Worm (Caenorhabditis elegans) whole organism, L3 larva: ENCODE data around the gene F35G2.5.
"Not testable (repeated sequence)": the region's sequence is repeated elsewhere in the genome, so short reads cannot be mapped to it uniquely, and the experiment has no call there.

Source experiments
- R02D3.7 ChIP-seq: fragments of 150-350 bp; optimal IDR thresholded peaks from 2 replicates; lab custom pipeline; 2014; ENCODE audit warnings: missing biosample characterization, missing genetic modification characterization
- ZK546.5 ChIP-seq: sonication (generic microtip); optimal IDR thresholded peaks from 2 replicates; lab custom pipeline; 2017; ENCODE audit warnings: missing biosample characterization, missing genetic modification characterization
- ceh-16 ChIP-seq: sonication (generic microtip); optimal IDR thresholded peaks from 2 replicates; lab custom pipeline; 2017; ENCODE audit warnings: missing biosample characterization, missing genetic modification characterization
- ceh-28 ChIP-seq: fragments of 150-350 bp; optimal IDR thresholded peaks from 2 replicates; lab custom pipeline; 2014; ENCODE audit warnings: missing biosample characterization, missing genetic modification reagents, missing genetic modification characterization
- ceh-82 ChIP-seq: fragments of 150-350 bp; optimal IDR thresholded peaks from 2 replicates; lab custom pipeline; 2014; ENCODE audit warnings: missing biosample characterization, missing genetic modification characterization
- ceh-9 ChIP-seq: sonication (generic microtip); optimal IDR thresholded peaks from 2 replicates; lab custom pipeline; 2018; ENCODE audit warnings: missing biosample characterization, missing genetic modification characterization
- daf-12 ChIP-seq: fragments of 150-350 bp; optimal IDR thresholded peaks from 2 replicates; lab custom pipeline; 2014; ENCODE audit warnings: missing biosample characterization, missing genetic modification reagents, missing genetic modification characterization
- egl-27 ChIP-seq: sonication (generic microtip); optimal IDR thresholded peaks from 4 replicates; lab custom pipeline; 2017; ENCODE audit warnings: missing biosample characterization, missing genetic modification reagents, missing genetic modification characterization
- egl-5 ChIP-seq: fragments of 150-350 bp; optimal IDR thresholded peaks from 2 replicates; lab custom pipeline; 2017; ENCODE audit warnings: missing biosample characterization, missing genetic modification reagents, missing genetic modification characterization, inconsistent platforms
- elt-2 ChIP-seq: sonication (generic microtip); optimal IDR thresholded peaks from 2 replicates; lab custom pipeline; 2016; ENCODE audit warnings: missing genetic modification reagents, mild to moderate bottlenecking, missing genetic modification characterization, missing compliant biosample characterization
- eor-1 ChIP-seq, 2 experiments: fragments of 150-350 bp; optimal IDR thresholded peaks; 2 replicates each; lab custom pipeline; 2014 to 2018; ENCODE audit warnings: missing biosample characterization in 2 of 2, missing genetic modification characterization in 2 of 2
- fkh-10 ChIP-seq: sonication (generic microtip); optimal IDR thresholded peaks from 2 replicates; lab custom pipeline; 2017; ENCODE audit warnings: missing biosample characterization, missing genetic modification reagents, missing genetic modification characterization
- fkh-2 ChIP-seq: fragments of 150-350 bp; optimal IDR thresholded peaks from 2 replicates; lab custom pipeline; 2014; ENCODE audit warnings: missing biosample characterization, missing genetic modification reagents, missing genetic modification characterization
- fos-1 ChIP-seq: fragments of 150-350 bp; optimal IDR thresholded peaks from 2 replicates; lab custom pipeline; 2014; ENCODE audit warnings: missing biosample characterization, missing genetic modification characterization
- jun-1 ChIP-seq: fragments of 150-350 bp; optimal IDR thresholded peaks from 2 replicates; lab custom pipeline; 2014; ENCODE audit warnings: missing biosample characterization, missing genetic modification reagents, missing genetic modification characterization
- lin-39 ChIP-seq: fragments of 150-350 bp; optimal IDR thresholded peaks from 2 replicates; lab custom pipeline; 2018; ENCODE audit warnings: missing biosample characterization, missing genetic modification reagents, missing genetic modification characterization
- lsy-12 ChIP-seq: sonication (generic microtip); optimal IDR thresholded peaks from 2 replicates; lab custom pipeline; 2016; ENCODE audit warnings: mild to moderate bottlenecking, missing genetic modification characterization, missing compliant biosample characterization
- mdl-1 ChIP-seq: fragments of 150-350 bp; optimal IDR thresholded peaks from 2 replicates; lab custom pipeline; 2014; ENCODE audit warnings: missing biosample characterization, missing genetic modification characterization
- mml-1 ChIP-seq: fragments of 150-350 bp; sonication (generic microtip); optimal IDR thresholded peaks from 3 replicates; lab custom pipeline; 2014; ENCODE audit warnings: missing biosample characterization, missing genetic modification characterization
- nfya-1 ChIP-seq: sonication (generic microtip); optimal IDR thresholded peaks from 2 replicates; lab custom pipeline; 2017; ENCODE audit warnings: missing genetic modification characterization, mild to moderate bottlenecking, missing compliant biosample characterization, antibody characterized with exemption, moderate library complexity; ENCODE audit not compliant: insufficient read depth
- nhr-11 ChIP-seq: fragments of 150-350 bp; optimal IDR thresholded peaks from 2 replicates; lab custom pipeline; 2014; ENCODE audit warnings: missing biosample characterization, missing genetic modification characterization
- nhr-23 ChIP-seq: fragments of 150-350 bp; optimal IDR thresholded peaks from 2 replicates; lab custom pipeline; 2014; ENCODE audit warnings: missing biosample characterization, missing genetic modification reagents, missing genetic modification characterization
- nhr-237 ChIP-seq: fragments of 150-350 bp; optimal IDR thresholded peaks from 2 replicates; lab custom pipeline; 2014; ENCODE audit warnings: missing biosample characterization, missing genetic modification characterization
- nhr-25 ChIP-seq: sonication (generic microtip); optimal IDR thresholded peaks from 2 replicates; lab custom pipeline; 2017; ENCODE audit warnings: missing biosample characterization, missing genetic modification characterization
- nhr-76 ChIP-seq: fragments of 150-350 bp; sonication (generic microtip); optimal IDR thresholded peaks from 5 replicates; lab custom pipeline; 2014; ENCODE audit warnings: missing biosample characterization, missing genetic modification characterization
- pha-4 ChIP-seq: fragments of 150-350 bp; optimal IDR thresholded peaks from 2 replicates; lab custom pipeline; 2014; ENCODE audit warnings: missing biosample characterization, missing genetic modification reagents, missing genetic modification characterization
- pqm-1 ChIP-seq: fragments of 150-350 bp; optimal IDR thresholded peaks from 2 replicates; lab custom pipeline; 2017; ENCODE audit warnings: missing biosample characterization, missing genetic modification characterization, inconsistent platforms
- skn-1 ChIP-seq: fragments of 150-350 bp; optimal IDR thresholded peaks from 2 replicates; lab custom pipeline; 2014; ENCODE audit warnings: missing biosample characterization, missing genetic modification characterization
- snpc-4 ChIP-seq: fragments of 150-350 bp; optimal IDR thresholded peaks from 2 replicates; lab custom pipeline; 2014; ENCODE audit warnings: missing biosample characterization, missing genetic modification characterization
- tbx-2 ChIP-seq: sonication (generic microtip); optimal IDR thresholded peaks from 2 replicates; lab custom pipeline; 2016; ENCODE audit warnings: mild to moderate bottlenecking, missing genetic modification characterization, missing compliant biosample characterization
- unc-39 ChIP-seq: sonication (generic microtip); optimal IDR thresholded peaks from 4 replicates; lab custom pipeline; 2017; ENCODE audit warnings: missing biosample characterization, missing genetic modification characterization
- zag-1 ChIP-seq: fragments of 150-350 bp; optimal IDR thresholded peaks from 2 replicates; lab custom pipeline; 2014; ENCODE audit warnings: missing biosample characterization, missing genetic modification characterization
- ztf-11 ChIP-seq: fragments of 150-350 bp; optimal IDR thresholded peaks from 2 replicates; lab custom pipeline; 2014; ENCODE audit warnings: missing biosample characterization, missing genetic modification characterization
- ztf-4 ChIP-seq: fragments of 150-350 bp; optimal IDR thresholded peaks from 2 replicates; lab custom pipeline; 2014; ENCODE audit warnings: missing biosample characterization, missing genetic modification characterization

The F35G2.5 gene

DNA sequence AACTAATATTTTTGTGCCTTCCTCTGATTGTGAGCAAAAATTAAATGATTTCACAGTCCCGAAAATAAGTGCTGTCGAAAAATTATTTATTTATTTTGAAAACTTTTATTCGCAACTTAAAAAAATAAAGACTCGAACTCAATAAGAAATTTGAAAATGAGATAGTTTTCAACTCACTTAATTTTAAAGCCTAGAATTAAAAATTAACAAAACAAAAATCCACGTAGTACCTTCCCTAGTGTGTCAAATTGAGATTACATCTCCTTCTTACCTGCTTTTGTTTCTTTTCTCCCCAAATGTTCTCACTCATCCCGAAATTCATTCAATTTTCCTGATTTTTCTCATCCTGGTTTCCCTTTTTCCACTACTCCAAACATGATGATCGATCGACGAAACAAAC is at the start of gene F35G2.5:
F35G2.5 (plus strand) TSS at position 301 of the 400 bp plus-strand sequence.
- no peak for TF ChIP-seq fkh-2 (tag; lab: Kevin White, UChicago)
- no peak for TF ChIP-seq R02D3.7 (tag; lab: Kevin White, UChicago)
- no peak for TF ChIP-seq nhr-23 (tag; lab: Kevin White, UChicago)

DNA sequence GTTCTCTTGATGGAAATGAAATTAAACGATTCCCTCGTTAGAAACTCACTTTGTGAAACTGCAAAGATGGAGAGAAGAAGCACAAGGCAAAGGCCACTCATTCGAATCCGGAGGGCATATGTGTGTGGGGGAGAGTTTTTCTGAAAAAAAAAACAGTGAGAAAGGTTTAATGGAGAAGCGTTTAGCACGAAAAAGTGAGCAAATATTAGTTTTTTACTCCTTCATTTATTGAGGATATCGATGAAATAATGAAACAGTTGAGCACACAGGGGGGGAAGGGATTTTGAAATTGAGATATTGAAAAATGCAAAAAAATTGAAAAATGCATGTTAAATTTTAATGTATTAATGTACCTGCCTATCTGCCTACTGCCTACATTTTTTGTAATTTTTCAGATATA is 41.2 kb upstream of the F35G2.5 start, which contains the start of gene nlr-1:
nlr-1 (minus strand) TSS at position 101 of the 400 bp plus-strand sequence.
- TF ChIP-seq skn-1, pha-4, ceh-28 (tag; lab: Kevin White, UChicago): not testable (repeated sequence)

DNA sequence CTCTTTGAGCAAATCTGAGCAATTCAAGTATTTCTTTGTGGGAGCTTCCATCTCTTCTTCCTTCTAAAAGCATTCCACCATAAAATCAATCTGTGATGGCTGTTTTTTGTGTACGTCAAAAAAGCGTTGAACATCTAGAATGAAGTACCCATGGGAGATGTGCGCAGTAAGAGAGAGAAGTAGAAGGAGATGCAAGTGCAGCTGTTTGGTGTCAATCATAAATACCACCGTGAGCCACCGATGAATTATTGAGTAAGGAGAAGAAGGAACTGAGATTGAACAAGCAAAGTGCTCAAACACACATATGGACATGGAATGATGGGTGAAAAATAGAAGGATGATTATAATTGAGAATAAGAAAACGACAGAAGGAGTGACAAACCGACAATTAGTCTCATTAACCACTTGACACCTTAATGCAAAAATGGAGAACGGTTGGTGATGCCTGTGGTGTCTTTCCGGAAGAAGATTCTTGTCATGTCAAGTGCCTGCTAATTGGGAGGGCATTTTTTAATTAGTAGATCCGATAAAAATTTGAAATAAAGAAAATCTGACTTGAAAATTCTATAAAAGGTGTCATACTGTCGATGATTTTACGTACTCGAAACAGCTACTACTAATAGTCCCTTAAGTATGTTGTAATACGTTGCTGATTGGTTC is 27.2 kb upstream of the F35G2.5 start:
- TF ChIP-seq eor-1 (tag; optimal IDR thresholded peaks at IDR 0.05; lab: Kevin White, UChicago): no peak
- peak; percentile 28 for TF ChIP-seq lin-39 (tag; lab: Kevin White, UChicago)

DNA sequence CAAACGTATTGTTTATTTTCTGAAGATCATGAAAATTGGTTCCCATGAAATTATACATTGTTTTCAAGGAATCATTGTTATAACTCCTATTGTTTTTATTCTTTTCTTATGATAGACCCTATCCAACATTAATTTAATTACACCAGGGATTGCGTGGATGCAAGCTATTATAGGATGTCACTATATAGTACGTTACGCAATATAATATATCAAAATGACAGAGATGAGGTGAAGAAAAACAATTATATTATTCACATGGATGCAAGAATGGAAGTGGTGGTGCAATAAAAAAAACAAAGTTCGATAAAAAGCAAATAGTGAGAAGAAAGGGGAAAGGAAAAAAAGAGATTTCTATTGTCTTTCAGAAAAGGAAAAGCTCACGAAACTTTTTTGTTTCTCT is 26.1 kb upstream of the F35G2.5 start:
- TF ChIP-seq nhr-237 (no peak), fkh-2 (tag; lab: Kevin White, UChicago) (no peak), ztf-4 (tag; lab: Kevin White, UChicago) (no peak), ceh-9 (tag; lab: Kevin White, UChicago) (no peak), egl-5 (tag; lab: Kevin White, UChicago) (no peak), fkh-10 (GFP tag; lab: Kevin White, UChicago) (no peak), ceh-82 (tag; lab: Kevin White, UChicago) (no peak), jun-1 (tag; lab: Kevin White, UChicago) (no peak), mdl-1 (tag; lab: Kevin White, UChicago) (no peak), unc-39 (tag; lab: Kevin White, UChicago) (no peak)

DNA sequence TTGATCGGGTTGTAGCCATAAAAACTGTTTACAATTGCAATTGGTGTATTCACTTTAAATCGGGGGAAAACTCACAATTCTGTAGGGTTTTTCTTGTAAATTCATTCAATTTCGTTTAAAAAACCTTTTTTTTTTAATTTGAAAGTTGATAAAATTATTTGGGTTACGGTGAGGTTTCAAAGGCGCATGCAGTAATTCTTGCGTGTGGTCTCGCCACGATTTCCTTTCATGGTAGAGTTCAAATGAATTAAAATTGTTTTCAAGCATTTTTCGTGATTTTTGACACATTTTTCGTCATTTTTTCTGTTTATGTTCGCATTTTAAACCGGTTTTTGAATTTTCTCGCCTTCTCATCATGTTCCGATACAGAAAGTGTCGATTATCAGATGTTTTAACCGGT is 24.7 kb upstream of the F35G2.5 start:
- TF ChIP-seq lsy-12 (tag; lab: Kevin White, UChicago) (no peak), ZK546.5 (tag; lab: Kevin White, UChicago) (no peak), egl-27 (no peak), skn-1 (tag; lab: Kevin White, UChicago) (no peak), daf-12 (tag; lab: Kevin White, UChicago) (no peak), fos-1 (tag; lab: Kevin White, UChicago) (no peak), nhr-11 (tag; lab: Kevin White, UChicago) (no peak), zag-1 (tag; lab: Kevin White, UChicago) (no peak), ceh-82 (tag; lab: Kevin White, UChicago) (no peak), mml-1 (no peak), nhr-25 (tag; lab: Kevin White, UChicago) (no peak)

DNA sequence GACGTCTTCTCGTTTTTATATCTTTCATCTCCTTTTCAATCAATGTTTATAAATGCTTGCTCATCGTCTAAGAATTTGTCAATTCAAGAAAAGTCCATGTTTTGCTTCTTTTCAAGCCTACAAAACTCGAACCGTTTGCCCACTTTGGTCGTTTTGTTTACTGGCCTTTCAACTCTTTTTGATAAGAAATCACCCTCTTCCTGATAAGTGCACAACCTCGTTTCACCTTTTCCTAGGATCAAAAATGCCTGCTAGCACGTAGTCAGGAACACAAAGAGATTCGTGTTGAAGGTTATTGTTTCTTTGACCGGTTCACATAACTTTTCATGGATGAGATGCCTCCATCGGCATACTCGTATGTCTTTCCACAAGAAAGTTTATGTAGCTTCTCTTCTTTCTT is 22.8 kb upstream of the F35G2.5 start:
- TF ChIP-seq ztf-4 (tag; lab: Kevin White, UChicago) (no peak), pqm-1 (peak; percentile 38), ceh-28 (tag; lab: Kevin White, UChicago) (no peak), ceh-16 (tag; lab: Kevin White, UChicago) (no peak), ztf-11 (tag; lab: Kevin White, UChicago) (no peak), nfya-1 (tag; lab: Kevin White, UChicago) (no peak), nhr-76 (tag; lab: Kevin White, UChicago) (no peak), R02D3.7 (tag; lab: Kevin White, UChicago) (no peak), snpc-4 (tag; lab: Kevin White, UChicago) (no peak), tbx-2 (tag; lab: Kevin White, UChicago) (no peak), egl-5 (tag; lab: Kevin White, UChicago) (no peak), zag-1 (tag; lab: Kevin White, UChicago) (no peak), elt-2 (tag; lab: Kevin White, UChicago) (peak; percentile 65)
- TF ChIP-seq, all 47 proteins: peak for 2
